Fruit fly (Drosophila melanogaster): ENCODE data around the gene CG34434.

The CG34434 gene

dm6 chrX:5616270-5616669 is at the start of gene CG34434:
Gene CG34434 (minus strand): TSS chrX:5616370.
- TF ChIP-seq CG8478 (optimal IDR thresholded peaks at IDR 0.05) (no peak), CTCF (optimal IDR thresholded peaks at IDR 0.05) (no peak)

DNA sequence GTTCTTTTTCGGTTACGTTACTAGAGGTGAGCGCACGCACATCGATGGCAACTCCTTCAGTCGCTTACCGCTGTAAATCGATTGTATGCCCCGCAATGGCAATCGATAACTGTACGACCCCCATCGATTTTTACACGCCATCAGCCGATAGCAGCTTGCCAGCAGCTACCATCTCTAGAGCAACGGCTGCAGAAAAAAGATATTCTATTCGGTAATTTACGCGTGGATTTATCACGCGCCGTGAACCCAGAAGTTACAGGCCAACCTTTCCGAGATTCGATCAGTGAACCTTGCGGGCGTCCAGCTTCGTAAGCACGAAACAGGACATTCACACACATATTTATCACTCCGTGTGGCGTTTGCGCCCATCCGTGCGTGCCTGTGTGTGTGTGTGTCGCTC is 49.7 kb upstream of the CG34434 start, which contains the start of the genes Sirt4 and CG4119:
Sirt4 (minus strand) TSS at position 39 of the 400 bp plus-strand sequence.
CG4119 (plus strand) TSS at position 151 of the 400 bp plus-strand sequence.
- TF ChIP-seq CG8478 (optimal IDR thresholded peaks at IDR 0.05) (no peak), CTCF (optimal IDR thresholded peaks at IDR 0.05) (peak in 1 of 2 experiments; percentile 29)

DNA sequence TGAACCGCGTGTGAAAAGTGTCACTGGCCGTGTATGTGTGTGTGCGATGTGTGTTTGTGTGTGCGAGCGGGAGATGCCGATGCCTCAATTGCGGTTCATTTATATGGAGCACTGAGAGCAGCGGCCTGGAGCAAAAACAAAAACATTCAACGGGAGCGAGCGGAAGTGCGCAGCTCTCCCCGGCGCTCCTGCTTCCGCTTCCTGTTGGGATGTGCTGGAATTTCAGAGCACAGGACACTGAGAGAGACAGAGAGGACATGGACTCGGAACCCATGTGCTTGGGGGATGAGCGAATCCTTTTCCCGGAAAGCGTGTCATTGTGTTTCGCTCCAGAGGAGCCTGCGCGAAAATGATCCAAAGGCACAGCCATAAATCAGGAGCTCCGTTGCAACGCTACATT is 48.1 kb upstream of the CG34434 start:
- no peak for TF ChIP-seq CG8478 (optimal IDR thresholded peaks at IDR 0.05)
- no peak for TF ChIP-seq CTCF (optimal IDR thresholded peaks at IDR 0.05)

DNA sequence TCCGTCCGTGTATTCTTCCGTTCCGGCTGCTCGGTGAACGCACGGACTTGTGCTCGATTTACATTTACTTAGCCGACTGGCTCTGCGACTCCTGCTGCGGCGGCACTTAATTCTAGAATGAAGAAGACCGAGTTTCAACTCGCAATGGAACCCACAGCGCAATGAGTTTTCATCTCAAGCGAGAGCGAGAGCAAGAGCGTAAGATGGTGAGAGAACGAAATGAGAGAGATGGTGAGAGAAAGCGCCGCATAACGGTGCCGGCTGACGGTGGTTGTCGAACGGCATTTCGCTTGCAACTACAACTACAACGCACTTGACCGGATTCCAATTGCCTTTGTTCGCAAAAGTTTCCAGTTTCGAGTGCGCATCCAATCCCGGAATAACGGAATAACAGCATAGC is 46.6 kb upstream of the CG34434 start, which contains the start of gene OtopLc:
OtopLc (minus strand) TSS at position 101 of the 400 bp plus-strand sequence.
- TF ChIP-seq CTCF (optimal IDR thresholded peaks at IDR 0.05) (no peak), CG8478 (optimal IDR thresholded peaks at IDR 0.05) (no peak)

DNA sequence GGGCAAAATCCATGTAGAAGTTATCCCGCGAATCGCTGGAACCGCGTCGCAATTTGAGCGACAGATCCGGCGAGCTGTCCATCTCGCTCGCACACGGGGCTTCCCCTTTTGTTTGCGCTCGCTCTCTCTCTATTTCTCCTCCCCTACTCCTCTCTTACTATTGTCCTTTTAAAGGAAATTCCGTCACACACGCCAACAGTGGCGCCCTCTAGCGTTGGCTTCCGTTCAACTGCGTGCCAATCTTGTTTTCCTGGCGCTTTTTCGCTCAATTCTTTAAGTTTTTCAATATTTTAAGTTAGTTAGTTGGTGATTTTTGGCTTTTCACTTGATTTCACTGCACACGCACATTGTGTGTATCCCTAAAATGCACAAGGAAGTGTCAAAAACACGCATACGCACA is 45.8 kb upstream of the CG34434 start:
- peak; percentile 78 to 79 for TF ChIP-seq CTCF (optimal IDR thresholded peaks at IDR 0.05)
- no peak for TF ChIP-seq CG8478 (optimal IDR thresholded peaks at IDR 0.05)

- TF ChIP-seq CTCF (optimal IDR thresholded peaks at IDR 0.05) (no peak), CG8478 (optimal IDR thresholded peaks at IDR 0.05) (no peak)
These were observed 33.8 kb upstream of the CG34434 start for dm6 chrX:5649998-5650397.

DNA sequence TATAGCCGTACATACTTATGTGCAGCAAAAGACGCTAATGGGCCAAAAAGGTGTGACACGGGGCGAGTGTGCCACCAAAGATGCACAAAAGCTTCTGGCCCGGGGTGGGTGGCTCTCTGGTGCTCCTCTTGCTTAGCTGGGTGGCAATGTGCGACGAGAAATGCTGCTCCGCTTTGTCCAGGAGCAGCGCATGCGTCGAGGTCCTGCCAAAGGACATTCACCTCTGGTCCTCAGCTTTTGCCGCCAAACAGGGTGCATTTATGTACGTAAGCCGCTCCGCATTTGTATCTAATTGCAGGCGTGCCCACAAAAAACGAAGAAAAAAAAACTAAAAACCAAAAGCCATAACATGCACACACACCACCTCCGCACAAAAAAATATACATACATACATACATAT is 33.2 kb upstream of the CG34434 start:
- no peak for TF ChIP-seq CTCF (optimal IDR thresholded peaks at IDR 0.05)
- TF ChIP-seq CG8478 (optimal IDR thresholded peaks at IDR 0.05) = no peak

- no peak for TF ChIP-seq CG8478 (optimal IDR thresholded peaks at IDR 0.05)
These were observed 32.3 kb upstream of the CG34434 start, which contains the start of gene OtopLa for dm6 chrX:5648437-5648959. Gene OtopLa (minus strand): TSS chrX:5648487.

DNA sequence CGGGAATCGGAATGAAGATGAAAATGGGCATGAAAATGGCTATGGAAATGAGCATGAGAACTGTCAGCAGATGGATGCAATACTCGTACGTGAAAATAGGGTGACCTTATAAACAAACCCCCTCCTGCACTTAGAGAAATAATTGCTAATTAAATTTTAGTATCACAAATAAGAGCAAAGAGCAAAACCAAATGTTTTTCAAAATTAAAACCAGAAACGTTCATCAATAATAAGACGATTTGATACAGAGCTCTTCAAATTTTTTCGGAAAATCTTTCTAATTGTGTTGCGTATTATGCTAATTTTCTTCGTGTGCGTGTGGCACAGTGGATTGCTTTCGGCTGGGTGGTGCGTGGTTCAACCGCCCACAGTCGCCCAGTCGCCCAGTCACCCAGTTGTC is 30.1 kb upstream of the CG34434 start:
- TF ChIP-seq CG8478 (optimal IDR thresholded peaks at IDR 0.05) = no peak
- no peak for TF ChIP-seq CTCF (optimal IDR thresholded peaks at IDR 0.05)

- no peak for TF ChIP-seq CG8478 (optimal IDR thresholded peaks at IDR 0.05)
- TF ChIP-seq CTCF (optimal IDR thresholded peaks at IDR 0.05) = no peak
These were observed 22.9 kb upstream of the CG34434 start for dm6 chrX:5639083-5639482.

dm6 chrX:5638588-5638987 is 22.4 kb upstream of the CG34434 start:
- TF ChIP-seq CTCF (optimal IDR thresholded peaks at IDR 0.05) (no peak), CG8478 (optimal IDR thresholded peaks at IDR 0.05) (no peak)

DNA sequence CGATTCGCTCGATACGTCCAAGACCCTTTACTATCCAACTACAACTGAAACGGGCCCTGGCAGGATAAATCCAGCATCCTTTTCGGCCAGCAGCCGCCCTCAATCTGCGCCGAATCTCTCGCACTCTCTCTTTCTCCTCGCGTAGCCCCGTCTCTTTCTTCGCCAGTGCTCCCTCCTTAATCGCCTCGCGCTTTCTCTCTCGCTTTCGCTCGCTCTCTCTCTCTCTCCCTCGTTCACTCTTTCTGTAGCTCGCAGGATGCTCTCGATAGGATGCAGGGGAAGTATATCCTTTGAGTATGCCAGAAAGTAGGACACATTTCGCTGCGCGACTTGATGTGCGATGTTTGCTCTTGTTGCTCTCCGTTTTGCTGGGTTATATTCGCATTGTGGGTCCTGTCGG is 21.4 kb upstream of the CG34434 start:
- TF ChIP-seq CG8478 (optimal IDR thresholded peaks at IDR 0.05) = no peak
- TF ChIP-seq CTCF (optimal IDR thresholded peaks at IDR 0.05) = no peak

DNA sequence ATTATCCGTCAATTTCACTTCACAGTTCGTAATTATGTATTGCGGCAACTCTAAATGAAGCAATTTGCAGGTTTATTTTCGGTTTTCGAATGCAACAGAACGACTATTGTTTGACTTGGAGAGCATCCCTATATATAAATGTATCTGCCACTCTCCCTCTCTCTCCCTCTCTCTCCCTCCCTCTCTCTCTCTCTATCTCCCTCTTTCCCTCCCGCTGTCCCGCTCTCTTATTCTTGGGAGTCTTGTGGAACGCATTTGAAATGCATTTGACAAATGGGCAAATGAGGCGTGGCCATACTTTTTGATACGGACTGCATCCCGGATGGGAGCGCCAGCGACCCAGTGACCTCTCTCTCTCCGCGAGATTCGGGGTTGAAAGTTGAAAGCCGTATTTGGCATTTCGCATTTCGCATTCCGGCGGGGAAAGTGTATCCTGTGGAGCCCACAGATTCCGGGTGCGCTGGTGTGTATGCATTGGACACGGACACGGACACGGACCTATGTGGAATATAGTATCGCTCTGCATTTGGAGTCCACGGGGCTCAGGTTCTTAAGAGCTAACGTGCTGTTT is 20.4 kb upstream of the CG34434 start:
- no peak for TF ChIP-seq CG8478 (optimal IDR thresholded peaks at IDR 0.05)
- TF ChIP-seq CTCF (optimal IDR thresholded peaks at IDR 0.05) = no peak

- TF ChIP-seq CTCF (optimal IDR thresholded peaks at IDR 0.05) = no peak
- no peak for TF ChIP-seq CG8478 (optimal IDR thresholded peaks at IDR 0.05)
These were observed 18.5 kb upstream of the CG34434 start for dm6 chrX:5634714-5635113.

DNA sequence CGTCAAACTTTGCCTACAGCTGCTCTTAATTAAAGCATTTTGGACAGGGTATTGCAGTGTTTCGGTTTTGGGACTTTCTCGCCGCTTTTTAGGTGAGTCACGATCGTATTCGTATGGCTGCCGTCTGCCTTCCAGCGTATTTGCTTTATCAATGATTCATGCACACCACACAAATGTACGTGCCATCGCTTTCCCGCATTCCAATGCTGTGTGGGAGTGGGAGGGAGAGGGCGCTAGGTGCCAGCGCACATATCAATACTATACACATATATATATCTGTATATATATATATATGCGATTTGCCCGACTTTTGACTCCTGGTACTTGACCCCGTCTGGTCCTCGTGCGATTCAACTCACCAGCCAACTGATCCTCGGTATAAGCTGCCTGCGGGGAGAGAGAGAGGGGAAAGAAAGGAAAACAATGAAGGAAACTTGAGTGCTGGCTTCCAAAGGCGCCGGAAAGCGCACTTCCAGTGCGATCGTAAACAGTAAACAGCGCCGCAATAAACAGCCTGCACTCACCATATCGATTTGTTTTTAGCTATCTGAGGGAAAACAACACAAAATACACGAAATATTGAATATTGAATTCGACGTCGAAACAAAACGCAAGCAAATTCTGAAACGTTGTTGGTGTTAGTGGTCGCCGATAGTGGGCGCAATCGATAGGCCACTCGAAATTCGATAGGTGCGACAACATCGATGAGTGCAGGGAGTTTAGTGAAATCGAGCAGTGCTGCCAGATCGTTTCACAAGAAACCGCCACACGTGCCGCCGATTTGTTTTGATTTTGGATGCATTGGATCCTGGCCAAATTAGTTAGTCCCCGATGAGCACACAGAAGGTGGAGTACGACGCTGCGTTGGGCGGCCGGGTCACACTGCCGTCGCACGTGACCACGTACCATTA is 6.0 kb upstream of the CG34434 start, which contains the start of the genes Mlc-c and Pop1:
Mlc-c (minus strand) TSS at position 647 of the 911 bp plus-strand sequence.
Pop1 (plus strand) TSS at position 756 of the 911 bp plus-strand sequence.
- no peak for TF ChIP-seq CG8478 (optimal IDR thresholded peaks at IDR 0.05)
- TF ChIP-seq CTCF (optimal IDR thresholded peaks at IDR 0.05) = peak; percentile 44 to 62
